Fruit fly (Drosophila melanogaster) whole organism, embryonic: Measurements from ENCODE around the gene Sf3a2.

Source experiments
- CG1024 ChIP-seq: fragments of 200-800 bp; sonication (Bioruptor generic); IDR thresholded peaks from 2 replicates; pipeline ENCODE4 v1.3.6; 2022; ENCODE audit warnings: missing biosample characterization, missing genetic modification characterization
- CG11093 ChIP-seq: fragments of 200-800 bp; sonication (Bioruptor generic); IDR thresholded peaks from 3 replicates; pipeline ENCODE4 v1.3.6; 2022; ENCODE audit warnings: missing biosample characterization, missing genetic modification characterization
- CG11695 ChIP-seq: fragments of 200-800 bp; sonication (Bioruptor generic); IDR thresholded peaks from 3 replicates; pipeline ENCODE4 v1.3.6; 2022; ENCODE audit warnings: missing biosample characterization, missing genetic modification characterization
- CG11723 ChIP-seq: fragments of 200-800 bp; sonication (Bioruptor generic); optimal IDR thresholded peaks from 2 replicates; lab custom pipeline; 2017; ENCODE audit warnings: missing biosample characterization, mild to moderate bottlenecking, missing genetic modification characterization
- CG12299 ChIP-seq: fragments of 200-800 bp; sonication (Bioruptor generic); optimal IDR thresholded peaks from 2 replicates; lab custom pipeline; 2018; ENCODE audit warnings: missing biosample characterization, mild to moderate bottlenecking, missing genetic modification characterization
- CG12942 ChIP-seq: fragments of 200-800 bp; sonication (Bioruptor generic); optimal IDR thresholded peaks from 3 replicates; lab custom pipeline; 2016; ENCODE audit warnings: missing biosample characterization, missing genetic modification characterization
- CG15514 ChIP-seq: fragments of 200-800 bp; sonication (Bioruptor generic); optimal IDR thresholded peaks from 3 replicates; lab custom pipeline; 2017; ENCODE audit warnings: missing biosample characterization, missing genetic modification characterization, mild to moderate bottlenecking, moderate library complexity, missing genetic modification reagents
- CG17385 ChIP-seq: fragments of 200-800 bp; sonication (Bioruptor generic); optimal IDR thresholded peaks from 3 replicates; lab custom pipeline; 2018; ENCODE audit warnings: missing biosample characterization, mild to moderate bottlenecking, missing genetic modification characterization
- CG18262 ChIP-seq: fragments of 200-800 bp; optimal IDR thresholded peaks from 3 replicates; lab custom pipeline; 2019; ENCODE audit warnings: missing biosample characterization, mild to moderate bottlenecking, missing genetic modification characterization, moderate library complexity
- CG18764 ChIP-seq: fragments of 200-800 bp; sonication (Bioruptor generic); optimal IDR thresholded peaks from 3 replicates; lab custom pipeline; 2016; ENCODE audit warnings: missing biosample characterization, missing genetic modification characterization
- CG2889 ChIP-seq: fragments of 200-800 bp; sonication (Bioruptor generic); IDR thresholded peaks from 3 replicates; pipeline ENCODE4 v1.3.6; 2022; ENCODE audit warnings: missing biosample characterization, missing genetic modification characterization
- CG33557 ChIP-seq: fragments of 200-800 bp; sonication (Bioruptor generic); optimal IDR thresholded peaks from 2 replicates; lab custom pipeline; 2019; ENCODE audit warnings: missing biosample characterization, mild to moderate bottlenecking, missing genetic modification characterization, moderate library complexity
- CG34376 ChIP-seq: fragments of 200-800 bp; sonication (Bioruptor generic); optimal IDR thresholded peaks from 2 replicates; lab custom pipeline; 2018; ENCODE audit warnings: missing biosample characterization, mild to moderate bottlenecking, missing genetic modification characterization
- CG34422 ChIP-seq: fragments of 200-800 bp; sonication (Bioruptor generic); IDR thresholded peaks from 3 replicates; pipeline ENCODE4 v1.3.6; 2022; ENCODE audit warnings: missing biosample characterization, missing genetic modification characterization
- CG3726 ChIP-seq: fragments of 200-800 bp; sonication (Bioruptor generic); IDR thresholded peaks from 3 replicates; pipeline ENCODE4, ENCODE4 v1.3.6; 2022; ENCODE audit warnings: missing biosample characterization, missing genetic modification characterization
- CG42726 ChIP-seq: fragments of 200-800 bp; sonication (Bioruptor generic); IDR thresholded peaks from 2 replicates; pipeline ENCODE4 v1.3.6; 2022; ENCODE audit warnings: missing biosample characterization, missing genetic modification characterization; ENCODE audit not compliant: partially characterized antibody
- CG6175 ChIP-seq: fragments of 200-800 bp; sonication (Bioruptor generic); IDR thresholded peaks from 3 replicates; pipeline ENCODE4 v1.3.6; 2022; ENCODE audit warnings: missing biosample characterization, missing genetic modification characterization
- CG6813 ChIP-seq: fragments of 200-800 bp; sonication (Bioruptor generic); optimal IDR thresholded peaks from 2 replicates; lab custom pipeline; 2017; ENCODE audit warnings: missing biosample characterization, missing genetic modification characterization, mild to moderate bottlenecking, moderate library complexity, missing genetic modification reagents
- CG7372 ChIP-seq: fragments of 200-800 bp; sonication (Bioruptor generic); IDR thresholded peaks from 2 replicates; pipeline ENCODE4 v1.3.6; 2022; ENCODE audit warnings: missing biosample characterization, missing genetic modification characterization
- CG8359 ChIP-seq: fragments of 200-800 bp; sonication (Bioruptor generic); optimal IDR thresholded peaks from 2 replicates; lab custom pipeline; 2017; ENCODE audit warnings: missing biosample characterization, mild to moderate bottlenecking, missing genetic modification characterization, borderline replicate concordance
- CG8765 ChIP-seq: fragments of 200-800 bp; sonication (Bioruptor generic); IDR thresholded peaks from 2 replicates; pipeline ENCODE4 v1.3.6; 2022; ENCODE audit warnings: missing biosample characterization, missing genetic modification characterization
- CG8924 ChIP-seq: fragments of 200-800 bp; optimal IDR thresholded peaks from 3 replicates; lab custom pipeline; 2019; ENCODE audit warnings: missing biosample characterization, mild to moderate bottlenecking, missing genetic modification characterization, moderate library complexity
- CrebB ChIP-seq: fragments of 200-800 bp; sonication (Bioruptor generic); optimal IDR thresholded peaks from 3 replicates; lab custom pipeline; 2018; ENCODE audit warnings: missing biosample characterization, mild to moderate bottlenecking, missing genetic modification characterization
- Lhr ChIP-seq: fragments of 200-800 bp; sonication (Bioruptor generic); optimal IDR thresholded peaks from 3 replicates; lab custom pipeline; 2017; ENCODE audit warnings: mild to moderate bottlenecking, missing biosample characterization, missing genetic modification reagents, missing genetic modification characterization
- Med ChIP-seq: fragments of 200-800 bp; sonication (Bioruptor generic); peaks from one replicate; lab custom pipeline; 2016; ENCODE audit warnings: missing biosample characterization, missing genetic modification characterization, mild to moderate bottlenecking, inconsistent platforms, moderate library complexity
- Rfx ChIP-seq: fragments of 200-800 bp; sonication (Bioruptor generic); IDR thresholded peaks from 2 replicates; pipeline ENCODE4 v1.3.6; 2022; ENCODE audit warnings: missing biosample characterization, missing genetic modification characterization
- Tbp ChIP-seq: fragments of >200 bp; optimal IDR thresholded peaks from 2 replicates; lab custom pipeline; 2018; ENCODE audit warnings: missing biosample characterization, missing genetic modification characterization
- ase ChIP-seq: fragments of 200-800 bp; sonication (Bioruptor generic); IDR thresholded peaks from 3 replicates; pipeline ENCODE4 v1.3.6; 2022; ENCODE audit warnings: missing biosample characterization, missing genetic modification characterization
- cad ChIP-seq: fragments of >200 bp; optimal IDR thresholded peaks from 2 replicates; lab custom pipeline; 2017; ENCODE audit warnings: missing biosample characterization, missing genetic modification characterization
- croc ChIP-seq: fragments of 200-800 bp; sonication (Bioruptor generic); conservative IDR thresholded peaks from 3 replicates; pipeline ENCODE4 v1.3.6; 2022; ENCODE audit warnings: missing biosample characterization, missing genetic modification characterization
- danr ChIP-seq: fragments of 200-800 bp; sonication (Bioruptor generic); IDR thresholded peaks from 2 replicates; pipeline ENCODE4 v1.3.6; 2022; ENCODE audit warnings: missing biosample characterization, missing genetic modification characterization
- dm ChIP-seq: fragments of 200-800 bp; sonication (Bioruptor generic); optimal IDR thresholded peaks from 3 replicates; lab custom pipeline; 2016; ENCODE audit warnings: missing biosample characterization, missing genetic modification characterization
- dpn ChIP-seq, 2 experiments: fragments of 200-800 bp; sonication (Bioruptor generic); optimal IDR thresholded peaks; 3 replicates each; lab custom pipeline; 2016; ENCODE audit warnings: missing biosample characterization in 2 of 2, missing genetic modification characterization in 2 of 2
- emc ChIP-seq: fragments of 200-800 bp; sonication (Bioruptor generic); optimal IDR thresholded peaks from 2 replicates; lab custom pipeline; 2016; ENCODE audit warnings: missing biosample characterization, missing genetic modification characterization
- ftz-f1 ChIP-seq: fragments of 200-800 bp; sonication (Bioruptor generic); optimal IDR thresholded peaks from 2 replicates; lab custom pipeline; 2016; ENCODE audit warnings: missing biosample characterization, missing genetic modification characterization
- grn ChIP-seq: fragments of 200-800 bp; sonication (Bioruptor generic); optimal IDR thresholded peaks from 3 replicates; lab custom pipeline; 2017; ENCODE audit warnings: missing biosample characterization, missing genetic modification characterization
- kni ChIP-seq: fragments of 200-800 bp; sonication (Bioruptor generic); optimal IDR thresholded peaks from 3 replicates; lab custom pipeline; 2017; ENCODE audit warnings: mild to moderate bottlenecking, missing biosample characterization, missing genetic modification reagents, missing genetic modification characterization
- lilli ChIP-seq: fragments of 200-800 bp; sonication (Bioruptor generic); optimal IDR thresholded peaks from 3 replicates; lab custom pipeline; 2016; ENCODE audit warnings: missing biosample characterization, missing genetic modification characterization
- nerfin-1 ChIP-seq: fragments of 200-800 bp; sonication (Bioruptor generic); optimal IDR thresholded peaks from 3 replicates; lab custom pipeline; 2019; ENCODE audit warnings: missing biosample characterization, mild to moderate bottlenecking, missing genetic modification characterization, moderate library complexity
- nerfin-2 ChIP-seq: fragments of 200-800 bp; sonication (Bioruptor generic); IDR thresholded peaks from 2 replicates; pipeline ENCODE4 v1.3.6; 2022; ENCODE audit warnings: missing biosample characterization, missing genetic modification characterization; ENCODE audit not compliant: partially characterized antibody
- org-1 ChIP-seq: fragments of 200-800 bp; sonication (Bioruptor generic); optimal IDR thresholded peaks from 2 replicates; lab custom pipeline; 2017; ENCODE audit warnings: missing biosample characterization, missing genetic modification characterization
- pzg ChIP-seq: fragments of 200-800 bp; sonication (Bioruptor generic); optimal IDR thresholded peaks from 3 replicates; lab custom pipeline; 2018; ENCODE audit warnings: missing biosample characterization, mild to moderate bottlenecking, missing genetic modification characterization, moderate library complexity
- salm ChIP-seq: fragments of 200-800 bp; sonication (Bioruptor generic); optimal IDR thresholded peaks from 2 replicates; lab custom pipeline; 2018; ENCODE audit warnings: missing biosample characterization, mild to moderate bottlenecking, missing genetic modification characterization
- schlank ChIP-seq: fragments of 200-800 bp; sonication (Bioruptor generic); optimal IDR thresholded peaks from 2 replicates; lab custom pipeline; 2018; ENCODE audit warnings: missing biosample characterization, mild to moderate bottlenecking, missing genetic modification characterization
- slbo ChIP-seq: fragments of 200-800 bp; sonication (Bioruptor generic); IDR thresholded peaks from 2 replicates; pipeline ENCODE4 v1.3.6; 2022; ENCODE audit warnings: missing biosample characterization, missing genetic modification characterization
- slp2 ChIP-seq: fragments of 200-800 bp; sonication (Bioruptor generic); optimal IDR thresholded peaks from 2 replicates; lab custom pipeline; 2016; ENCODE audit warnings: missing biosample characterization, missing genetic modification characterization
- tna ChIP-seq: fragments of 200-800 bp; sonication (Bioruptor generic); IDR thresholded peaks from 2 replicates; pipeline ENCODE4 v1.3.6; 2022; ENCODE audit warnings: missing biosample characterization, missing genetic modification characterization; ENCODE audit not compliant: partially characterized antibody
- ttk ChIP-seq: fragments of 200-800 bp; sonication (Bioruptor generic); IDR thresholded peaks from 2 replicates; pipeline ENCODE4 v2.1.2; 2022; ENCODE audit warnings: missing biosample characterization, missing genetic modification characterization
- wek ChIP-seq: fragments of 200-800 bp; sonication (Bioruptor generic); optimal IDR thresholded peaks from 3 replicates; lab custom pipeline; 2018; ENCODE audit warnings: missing biosample characterization, mild to moderate bottlenecking, missing genetic modification characterization, moderate library complexity
- wor ChIP-seq: fragments of 200-800 bp; sonication (Bioruptor generic); IDR thresholded peaks from 2 replicates; pipeline ENCODE4 v1.3.6; 2022; ENCODE audit warnings: missing biosample characterization, missing genetic modification characterization
- z ChIP-seq: fragments of 200-800 bp; sonication (Bioruptor generic); IDR thresholded peaks from 3 replicates; pipeline ENCODE4 v1.3.6; 2022; ENCODE audit warnings: missing biosample characterization, missing genetic modification characterization

Gene Sf3a2

dm6 chr3L:12796077-12796641, 17.7 kb downstream of the Sf3a2 start (continued):
- TF ChIP-seq CG1024 (GFP tag; lab: Robert Waterston, UW) (0 out of 2 replicates have a peak, but pooled peaks have one; percentile 20), cad (no peak), schlank (tag; lab: Kevin White, UChicago) (peak; percentile 9), CG11695 (GFP tag; lab: Robert Waterston, UW) (no peak), CG7372 (GFP tag; lab: Robert Waterston, UW) (no peak), nerfin-2 (GFP tag; lab: Robert Waterston, UW) (no peak), CG2889 (GFP tag; lab: Robert Waterston, UW) (no peak), z (GFP tag; lab: Robert Waterston, UW) (no peak), org-1 (GFP tag; lab: Kevin White, UChicago) (no peak), grn (no peak), dpn (GFP tag; optimal IDR thresholded peaks at IDR 0.05; lab: Kevin White, UChicago) (no peak), ttk (no peak), wor (GFP tag; lab: Robert Waterston, UW) (no peak), lilli (no peak), CG12942 (GFP tag; lab: Kevin White, UChicago) (no peak), Lhr (GFP tag; lab: Kevin White, UChicago) (no peak), CG15514 (GFP tag; lab: Kevin White, UChicago) (no peak), nerfin-1 (tag; lab: Kevin White, UChicago) (no peak), CG6175 (GFP tag; lab: Robert Waterston, UW) (peak; percentile 70; the same call in 2 of the 3 replicates), slp2 (GFP tag; lab: Kevin White, UChicago) (no peak), CG18262 (tag; lab: Kevin White, UChicago) (no peak), CG8924 (no peak), CrebB (tag; lab: Kevin White, UChicago) (peak; percentile 13), kni (GFP tag; lab: Kevin White, UChicago) (no peak), croc (GFP tag; lab: Robert Waterston, UW) (no peak), tna (GFP tag; lab: Robert Waterston, UW) (no peak), CG33557 (GFP tag; lab: Kevin White, UChicago) (no peak), wek (GFP tag; lab: Kevin White, UChicago) (peak; percentile 28), CG8765 (GFP tag; lab: Robert Waterston, UW) (no peak), CG34422 (GFP tag; lab: Robert Waterston, UW) (no peak), Tbp (GFP tag; lab: Kevin White, UChicago) (no peak), ase (GFP tag; lab: Robert Waterston, UW) (no peak), CG6813 (no peak), Med (peak; percentile 78), CG12299 (tag; lab: Kevin White, UChicago) (peak; percentile 4), dm (GFP tag; lab: Kevin White, UChicago) (no peak), CG8359 (no peak), ftz-f1 (GFP tag; lab: Kevin White, UChicago) (no peak), emc (GFP tag; lab: Kevin White, UChicago) (no peak), CG18764 (GFP tag; lab: Kevin White, UChicago) (no peak), CG11723 (no peak), CG42726 (GFP tag; lab: Robert Waterston, UW) (no peak), CG17385 (GFP tag; lab: Kevin White, UChicago) (no peak), CG34376 (GFP tag; lab: Kevin White, UChicago) (peak; percentile 47), slbo (GFP tag; lab: Robert Waterston, UW) (peak; percentile 25; the same call in 1 of the 2 replicates), CG3726 (GFP tag; lab: Robert Waterston, UW) (no peak), salm (tag; lab: Kevin White, UChicago) (no peak), Rfx (peak; percentile 32; the same call in 1 of the 2 replicates), danr (no peak), pzg (GFP tag; lab: Kevin White, UChicago) (no peak), CG11093 (no peak)
